Worm (Caenorhabditis elegans) whole organism, young adult: ENCODE data around the gene trap-4.

ENCODE experiments used
- B0035.1 ChIP-seq: sonication (generic microtip); optimal IDR thresholded peaks from 2 replicates; lab custom pipeline; 2016; ENCODE audit warnings: missing genetic modification characterization, mild to moderate bottlenecking, missing compliant biosample characterization, missing genotype, missing genetic modification reagents
- C06A6.2 ChIP-seq: fragments of 200-800 bp; sonication (Bioruptor generic); conservative IDR thresholded peaks from 2 replicates; pipeline ENCODE4 v1.3.6; 2022; ENCODE audit warnings: missing genetic modification characterization, missing compliant biosample characterization
- D2030.7 ChIP-seq: fragments of 200-800 bp; sonication (Bioruptor generic); IDR thresholded peaks from 2 replicates; pipeline ENCODE4 v1.3.6; 2022; ENCODE audit warnings: missing genetic modification reagents, missing genetic modification characterization, missing compliant biosample characterization
- F10E7.11 ChIP-seq: sonication (generic microtip); optimal IDR thresholded peaks from 2 replicates; lab custom pipeline; 2017; ENCODE audit warnings: mild to moderate bottlenecking, missing genetic modification characterization, moderate library complexity, missing compliant biosample characterization
- F33H1.4 ChIP-seq: fragments of 200-800 bp; sonication (Bioruptor generic); IDR thresholded peaks from 2 replicates; pipeline ENCODE4 v1.3.6; 2022; ENCODE audit warnings: missing genetic modification reagents, missing genetic modification characterization, missing compliant biosample characterization
- F39B2.1 ChIP-seq: fragments of 200-800 bp; sonication (Bioruptor generic); IDR thresholded peaks from 2 replicates; pipeline ENCODE4 v1.3.6; 2022; ENCODE audit warnings: missing genetic modification reagents, missing genetic modification characterization, missing compliant biosample characterization
- F49E8.2 ChIP-seq: sonication (generic microtip); optimal IDR thresholded peaks from 3 replicates; lab custom pipeline; 2017; ENCODE audit warnings: missing genetic modification characterization, mild to moderate bottlenecking, missing compliant biosample characterization, antibody characterized with exemption, moderate library complexity; ENCODE audit not compliant: insufficient read depth
- K11D2.4 ChIP-seq: fragments of 200-800 bp; sonication (Bioruptor generic); IDR thresholded peaks from 2 replicates; pipeline ENCODE4 v1.3.6; 2022; ENCODE audit warnings: missing genetic modification reagents, missing genetic modification characterization, missing compliant biosample characterization
- K12H6.12 ChIP-seq: fragments of 200-800 bp; sonication (Bioruptor generic); optimal IDR thresholded peaks from 2 replicates; lab custom pipeline; 2018; ENCODE audit warnings: mild to moderate bottlenecking, missing genetic modification characterization, missing compliant biosample characterization
- Y53G8AR.9 ChIP-seq: fragments of 200-800 bp; sonication (Bioruptor generic); conservative IDR thresholded peaks from 2 replicates; pipeline ENCODE4 v1.3.6; 2022; ENCODE audit warnings: missing genetic modification reagents, missing genetic modification characterization, missing compliant biosample characterization
- Y67H2A.10 ChIP-seq: fragments of 200-800 bp; sonication (Bioruptor generic); conservative IDR thresholded peaks from 2 replicates; pipeline ENCODE4 v1.3.6; 2022; ENCODE audit warnings: missing genetic modification reagents, missing genetic modification characterization, missing compliant biosample characterization
- Y95B8A.8 ChIP-seq: fragments of 200-800 bp; sonication (Bioruptor generic); IDR thresholded peaks from 2 replicates; pipeline ENCODE4 v1.3.6; 2022; ENCODE audit warnings: missing genetic modification reagents, missing genetic modification characterization, missing compliant biosample characterization
- ZK185.1 ChIP-seq: sonication (generic microtip); optimal IDR thresholded peaks from 2 replicates; lab custom pipeline; 2016; ENCODE audit warnings: mild to moderate bottlenecking, missing genetic modification characterization, missing compliant biosample characterization; ENCODE audit not compliant: poor library complexity, severe bottlenecking
- ama-1 ChIP-seq, 3 experiments: fragments of 150-350 bp in 1 of 3; sonication (generic microtip) in 2 of 3; optimal IDR thresholded peaks; 2 replicates each; lab custom pipeline; 2014 to 2018; ENCODE audit warnings: missing biosample characterization in 2 of 3, missing genetic modification characterization in 2 of 3, missing genetic modification reagents in 2 of 3
- aptf-2 ChIP-seq: fragments of 200-800 bp; sonication (Bioruptor generic); conservative IDR thresholded peaks from 2 replicates; pipeline ENCODE4 v1.3.6; 2022; ENCODE audit warnings: missing genetic modification reagents, missing genetic modification characterization, missing compliant biosample characterization
- attf-6 ChIP-seq: fragments of 200-800 bp; sonication (Bioruptor generic); IDR thresholded peaks from 2 replicates; pipeline ENCODE4 v1.3.6; 2022; ENCODE audit warnings: missing genetic modification reagents, missing genetic modification characterization, missing compliant biosample characterization
- bed-2 ChIP-seq: fragments of 200-800 bp; sonication (Bioruptor generic); IDR thresholded peaks from 2 replicates; pipeline ENCODE4 v1.3.6; 2022; ENCODE audit warnings: missing genetic modification reagents, missing genetic modification characterization, missing compliant biosample characterization
- ccch-3 ChIP-seq: fragments of 200-800 bp; sonication (Bioruptor generic); optimal IDR thresholded peaks from 2 replicates; lab custom pipeline; 2018; ENCODE audit warnings: mild to moderate bottlenecking, missing genetic modification characterization, missing compliant biosample characterization
- ceh-100 ChIP-seq: fragments of 200-800 bp; sonication (Bioruptor generic); IDR thresholded peaks from 2 replicates; pipeline ENCODE4 v1.3.6; 2022; ENCODE audit warnings: missing genetic modification reagents, missing genetic modification characterization, missing compliant biosample characterization
- chd-7 ChIP-seq: sonication (generic microtip); optimal IDR thresholded peaks from 2 replicates; lab custom pipeline; 2016; ENCODE audit warnings: mild to moderate bottlenecking, missing genetic modification characterization, moderate library complexity, missing compliant biosample characterization
- die-1 ChIP-seq: sonication (generic microtip); optimal IDR thresholded peaks from 2 replicates; lab custom pipeline; 2016; ENCODE audit warnings: missing genotype, mild to moderate bottlenecking, missing genetic modification characterization, missing compliant biosample characterization
- dpff-1 ChIP-seq: sonication (generic microtip); optimal IDR thresholded peaks from 2 replicates; lab custom pipeline; 2017; ENCODE audit warnings: mild to moderate bottlenecking, missing genetic modification characterization, missing compliant biosample characterization
- dpl-1 ChIP-seq: fragments of 150-350 bp; optimal IDR thresholded peaks from 2 replicates; lab custom pipeline; 2014; ENCODE audit warnings: missing biosample characterization, missing genetic modification reagents, missing genetic modification characterization
- efl-1 ChIP-seq: fragments of 150-350 bp; optimal IDR thresholded peaks from 2 replicates; lab custom pipeline; 2014; ENCODE audit warnings: missing biosample characterization, missing genetic modification reagents, missing genetic modification characterization
- egl-44 ChIP-seq: fragments of 200-800 bp; sonication (Bioruptor generic); IDR thresholded peaks from 2 replicates; pipeline ENCODE4 v1.3.6; 2022; ENCODE audit warnings: missing genetic modification reagents, missing genetic modification characterization, missing compliant biosample characterization
- hsf-1 ChIP-seq: fragments of 200-800 bp; sonication (Bioruptor generic); IDR thresholded peaks from 2 replicates; pipeline ENCODE4 v1.3.6; 2022; ENCODE audit warnings: missing genetic modification reagents, missing genetic modification characterization, missing compliant biosample characterization
- lag-1 ChIP-seq: fragments of 200-800 bp; sonication (Bioruptor generic); IDR thresholded peaks from 2 replicates; pipeline ENCODE4 v1.3.6; 2022; ENCODE audit warnings: missing genetic modification reagents, missing genetic modification characterization, missing compliant biosample characterization
- lin-26 ChIP-seq: fragments of 200-800 bp; sonication (Bioruptor generic); IDR thresholded peaks from 2 replicates; pipeline ENCODE4 v1.3.6; 2022; ENCODE audit warnings: missing genetic modification reagents, missing genetic modification characterization, missing compliant biosample characterization
- lin-40 ChIP-seq: sonication (generic microtip); optimal IDR thresholded peaks from 2 replicates; lab custom pipeline; 2016; ENCODE audit warnings: missing genetic modification characterization, mild to moderate bottlenecking, missing compliant biosample characterization, missing genotype, missing genetic modification reagents
- lir-1 ChIP-seq: fragments of 200-800 bp; sonication (Bioruptor generic); conservative IDR thresholded peaks from 2 replicates; pipeline ENCODE4 v1.3.6; 2022; ENCODE audit warnings: missing genetic modification reagents, missing genetic modification characterization, missing compliant biosample characterization
- madf-10 ChIP-seq: sonication (generic microtip); optimal IDR thresholded peaks from 2 replicates; lab custom pipeline; 2016; ENCODE audit warnings: mild to moderate bottlenecking, missing genetic modification characterization, missing compliant biosample characterization
- madf-3 ChIP-seq: fragments of 200-800 bp; sonication (Bioruptor generic); IDR thresholded peaks from 2 replicates; pipeline ENCODE4 v1.3.6; 2022; ENCODE audit warnings: missing genetic modification reagents, missing genetic modification characterization, missing compliant biosample characterization
- mcd-1 ChIP-seq: fragments of 200-800 bp; sonication (Bioruptor generic); IDR thresholded peaks from 2 replicates; pipeline ENCODE4 v1.3.6; 2022; ENCODE audit warnings: missing genetic modification reagents, missing genetic modification characterization, missing compliant biosample characterization
- mel-28 ChIP-seq: sonication (generic microtip); optimal IDR thresholded peaks from 2 replicates; lab custom pipeline; 2016; ENCODE audit warnings: borderline replicate concordance, mild to moderate bottlenecking, missing genetic modification characterization, missing compliant biosample characterization
- mes-4 ChIP-seq: sonication (generic microtip); optimal IDR thresholded peaks from 2 replicates; lab custom pipeline; 2016; ENCODE audit warnings: missing genotype, missing genetic modification characterization, missing compliant biosample characterization
- rec-8 ChIP-seq, 2 experiments: sonication (generic microtip); optimal IDR thresholded peaks; 2 replicates each; lab custom pipeline; 2016; ENCODE audit warnings: mild to moderate bottlenecking in 2 of 2, missing genetic modification characterization in 2 of 2, missing genetic modification reagents in 2 of 2, missing genotype in 2 of 2, missing biosample characterization in 1 of 2, missing compliant biosample characterization in 1 of 2, moderate library complexity in 1 of 2
- snpc-1.3 ChIP-seq: sonication (generic microtip); optimal IDR thresholded peaks from 2 replicates; lab custom pipeline; 2017; ENCODE audit warnings: missing genetic modification characterization, mild to moderate bottlenecking, missing compliant biosample characterization, antibody characterized with exemption, moderate library complexity, missing genotype, missing genetic modification reagents; ENCODE audit not compliant: insufficient read depth
- snpc-3.4 ChIP-seq: sonication (generic microtip); optimal IDR thresholded peaks from 2 replicates; lab custom pipeline; 2017; ENCODE audit warnings: missing genetic modification characterization, mild to moderate bottlenecking, missing compliant biosample characterization, antibody characterized with exemption, moderate library complexity, missing genotype, missing genetic modification reagents
- somi-1 ChIP-seq: fragments of 200-800 bp; sonication (Bioruptor generic); optimal IDR thresholded peaks from 2 replicates; lab custom pipeline; 2018; ENCODE audit warnings: mild to moderate bottlenecking, missing genetic modification characterization, missing compliant biosample characterization
- tbx-9 ChIP-seq: sonication (generic microtip); optimal IDR thresholded peaks from 2 replicates; lab custom pipeline; 2016; ENCODE audit warnings: borderline replicate concordance, missing genetic modification characterization, inconsistent platforms, missing compliant biosample characterization
- zfh-2 ChIP-seq: fragments of 200-800 bp; sonication (Bioruptor generic); conservative IDR thresholded peaks from 2 replicates; pipeline ENCODE4 v1.3.6; 2022; ENCODE audit warnings: missing genetic modification reagents, missing genetic modification characterization, missing compliant biosample characterization
- ztf-18 ChIP-seq: sonication (generic microtip); optimal IDR thresholded peaks from 2 replicates; lab custom pipeline; 2016; ENCODE audit warnings: missing genotype, mild to moderate bottlenecking, missing genetic modification characterization, missing compliant biosample characterization
- ztf-22 ChIP-seq: fragments of 200-800 bp; sonication (Bioruptor generic); optimal IDR thresholded peaks from 2 replicates; lab custom pipeline; 2018; ENCODE audit warnings: mild to moderate bottlenecking, missing genetic modification characterization, moderate library complexity, missing compliant biosample characterization
- ztf-3 ChIP-seq: fragments of 200-800 bp; sonication (Bioruptor generic); optimal IDR thresholded peaks from 2 replicates; lab custom pipeline; 2018; ENCODE audit warnings: mild to moderate bottlenecking, missing genetic modification characterization, missing compliant biosample characterization
- ztf-6 ChIP-seq: fragments of 200-800 bp; sonication (Bioruptor generic); IDR thresholded peaks from 2 replicates; pipeline ENCODE4 v1.3.6; 2022; ENCODE audit warnings: missing genetic modification reagents, missing genetic modification characterization, missing compliant biosample characterization

trap-4 gene

ce11 chrIII:11921658-11922098 is 1.1 kb downstream of the trap-4 start, which contains the start of gene Y56A3A.22 (continued):
- TF ChIP-seq madf-3 (GFP tag; lab: Robert Waterston, UW) = no peak; the same call in 1 of the 2 replicates
- peak; percentile 66 for TF ChIP-seq attf-6 (GFP tag; lab: Robert Waterston, UW)
- TF ChIP-seq die-1 = no peak
- 0 out of 2 replicates have a peak, but pooled peaks have one; percentile 16 for TF ChIP-seq zfh-2 (GFP tag; lab: Robert Waterston, UW)
- TF ChIP-seq B0035.1 (tag; lab: Kevin White, UChicago) = peak; percentile 45
- TF ChIP-seq snpc-1.3 (tag; lab: Kevin White, UChicago) = peak; percentile 32
- peak; percentile 46 for TF ChIP-seq mcd-1 (GFP tag; lab: Robert Waterston, UW)
- TF ChIP-seq F39B2.1 = peak; percentile 24; the same call in 1 of the 2 replicates
- TF ChIP-seq somi-1 = peak; percentile 15
- 0 out of 2 replicates have a peak, but pooled peaks have one; percentile 38 for TF ChIP-seq D2030.7
- peak; percentile 22 for TF ChIP-seq ztf-22 (GFP tag; lab: Kevin White, UChicago)
- no peak for TF ChIP-seq C06A6.2 (GFP tag; lab: Robert Waterston, UW)
- TF ChIP-seq K11D2.4 = no peak
- TF ChIP-seq ztf-18 (tag; lab: Kevin White, UChicago) = no peak
- no peak for TF ChIP-seq ccch-3 (GFP tag; lab: Kevin White, UChicago)
- TF ChIP-seq ZK185.1 = no peak
- TF ChIP-seq F10E7.11 (tag; lab: Kevin White, UChicago) = peak; percentile 20
- TF ChIP-seq ztf-6 (GFP tag; lab: Robert Waterston, UW) = no peak
- peak; percentile 57 for TF ChIP-seq lin-40 (tag; lab: Kevin White, UChicago)
- TF ChIP-seq mes-4 (tag; lab: Kevin White, UChicago) = no peak
- no peak for TF ChIP-seq Y95B8A.8
- TF ChIP-seq F49E8.2 (tag; lab: Kevin White, UChicago) = peak; percentile 32
- peak; percentile 21 for TF ChIP-seq snpc-3.4 (tag; lab: Kevin White, UChicago)
- TF ChIP-seq egl-44 = no peak
- TF ChIP-seq K12H6.12 = peak; percentile 35
- no peak for TF ChIP-seq lir-1 (GFP tag; lab: Robert Waterston, UW)
- TF ChIP-seq Y53G8AR.9 (GFP tag; lab: Robert Waterston, UW) = peak; percentile 59
- TF ChIP-seq dpff-1 = peak; percentile 68
- TF ChIP-seq chd-7 (tag; lab: Kevin White, UChicago) = peak; percentile 84
- TF ChIP-seq lin-26 (GFP tag; lab: Robert Waterston, UW) = peak; percentile 55; the same call in 1 of the 2 replicates
- 0 out of 2 replicates have a peak, but pooled peaks have one; percentile 26 for TF ChIP-seq ceh-100 (GFP tag; lab: Robert Waterston, UW)
- peak; percentile 56 for TF ChIP-seq tbx-9 (tag; lab: Kevin White, UChicago)

ce11 chrIII:11923586-11923985 is 3.1 kb downstream of the trap-4 start, which contains the start of gene nft-1:
Gene nft-1, plus strand, starts transcription at chrIII:11923886.
- no peak for TF ChIP-seq mcd-1 (GFP tag; lab: Robert Waterston, UW)
- no peak for TF ChIP-seq Y67H2A.10 (GFP tag; lab: Robert Waterston, UW)
- TF ChIP-seq bed-2 (GFP tag; lab: Robert Waterston, UW) = no peak
- TF ChIP-seq hsf-1 = no peak
- TF ChIP-seq efl-1 = no peak
- TF ChIP-seq D2030.7 = no peak
- TF ChIP-seq mel-28 = no peak
- no peak for TF ChIP-seq dpl-1
- TF ChIP-seq lin-40 (tag; lab: Kevin White, UChicago) = no peak
- no peak for TF ChIP-seq ama-1 (optimal IDR thresholded peaks at IDR 0.05; lab: Kevin White, UChicago)
- no peak for TF ChIP-seq ama-1 (GFP tag; optimal IDR thresholded peaks at IDR 0.05; lab: Kevin White, UChicago)
- TF ChIP-seq ztf-3 = no peak
- TF ChIP-seq F33H1.4 = no peak
- no peak for TF ChIP-seq rec-8 (tag; optimal IDR thresholded peaks at IDR 0.05; lab: Kevin White, UChicago)
- no peak for TF ChIP-seq aptf-2
- no peak for TF ChIP-seq Y95B8A.8
- no peak for TF ChIP-seq ZK185.1
- TF ChIP-seq lag-1 = no peak
- TF ChIP-seq die-1 = no peak
- no peak for TF ChIP-seq madf-10
